Worm (Caenorhabditis elegans) whole organism, L4 larva: Measurements from ENCODE around the gene str-254.

ENCODE experiments used
- F49E8.2 ChIP-seq: sonication (generic microtip); optimal IDR thresholded peaks from 2 replicates; lab custom pipeline; 2016; ENCODE audit warnings: missing compliant biosample characterization, mild to moderate bottlenecking, missing genetic modification characterization, borderline replicate concordance
- T26A8.4 ChIP-seq: fragments of 200-800 bp; sonication (Bioruptor generic); IDR thresholded peaks from 2 replicates; pipeline ENCODE4 v1.3.6; 2022; ENCODE audit warnings: missing genetic modification characterization, missing compliant biosample characterization
- aha-1 ChIP-seq: fragments of 150-350 bp; peaks from one replicate; lab custom pipeline; 2014; ENCODE audit warnings: missing biosample characterization, missing genetic modification characterization
- aly-2 ChIP-seq: sonication (generic microtip); optimal IDR thresholded peaks from 2 replicates; lab custom pipeline; 2018; ENCODE audit warnings: missing biosample characterization, missing genetic modification characterization
- arid-1 ChIP-seq: fragments of 200-800 bp; sonication (Bioruptor generic); conservative IDR thresholded peaks from 2 replicates; pipeline ENCODE4 v1.3.6; 2022; ENCODE audit warnings: missing genetic modification reagents, missing genetic modification characterization, missing compliant biosample characterization
- attf-4 ChIP-seq: sonication (generic microtip); optimal IDR thresholded peaks from 3 replicates; lab custom pipeline; 2017; ENCODE audit warnings: missing biosample characterization, missing genetic modification characterization
- ceh-62 ChIP-seq: sonication (generic microtip); optimal IDR thresholded peaks from 2 replicates; lab custom pipeline; 2017; ENCODE audit warnings: missing biosample characterization, missing genetic modification characterization
- cey-2 ChIP-seq: sonication (generic microtip); optimal IDR thresholded peaks from 3 replicates; lab custom pipeline; 2017; ENCODE audit warnings: missing genetic modification characterization, mild to moderate bottlenecking, missing compliant biosample characterization, antibody characterized with exemption, borderline replicate concordance; ENCODE audit not compliant: insufficient read depth
- daf-12 ChIP-seq: fragments of 150-350 bp; optimal IDR thresholded peaks from 2 replicates; lab custom pipeline; 2014; ENCODE audit warnings: missing biosample characterization, missing genetic modification reagents, missing genetic modification characterization
- daf-16 ChIP-seq, 3 experiments: sonication (generic microtip); optimal IDR thresholded peaks; 2 replicates each; lab custom pipeline; 2016 to 2017; ENCODE audit warnings: missing genetic modification characterization in 3 of 3, missing genetic modification reagents in 3 of 3, mild to moderate bottlenecking in 2 of 3, missing compliant biosample characterization in 2 of 3, missing biosample characterization in 1 of 3, moderate library complexity in 1 of 3
- daf-19 ChIP-seq: fragments of 200-800 bp; sonication (Bioruptor generic); conservative IDR thresholded peaks from 2 replicates; pipeline ENCODE4 v1.3.6; 2022; ENCODE audit warnings: missing genetic modification characterization, missing compliant biosample characterization
- daf-8 ChIP-seq: fragments of 200-800 bp; sonication (Bioruptor generic); IDR thresholded peaks from 2 replicates; pipeline ENCODE4 v1.3.6; 2022; ENCODE audit warnings: missing genetic modification characterization, missing compliant biosample characterization
- dmd-8 ChIP-seq: fragments of 200-800 bp; sonication (Bioruptor generic); IDR thresholded peaks from 2 replicates; pipeline ENCODE4 v1.3.6; 2022; ENCODE audit warnings: missing genetic modification characterization, missing compliant biosample characterization
- dve-1 ChIP-seq: sonication (generic microtip); optimal IDR thresholded peaks from 2 replicates; lab custom pipeline; 2017; ENCODE audit warnings: antibody characterized with exemption, mild to moderate bottlenecking, missing genetic modification characterization, missing compliant biosample characterization; ENCODE audit not compliant: insufficient read depth
- egl-27 ChIP-seq: sonication (generic microtip); optimal IDR thresholded peaks from 3 replicates; lab custom pipeline; 2017; ENCODE audit warnings: missing biosample characterization, missing genetic modification reagents, missing genetic modification characterization
- fkh-10 ChIP-seq: fragments of 150-350 bp; optimal IDR thresholded peaks from 2 replicates; lab custom pipeline; 2014; ENCODE audit warnings: missing biosample characterization, missing genetic modification reagents, missing genetic modification characterization
- fos-1 ChIP-seq: fragments of 150-350 bp; optimal IDR thresholded peaks from 2 replicates; lab custom pipeline; 2014; ENCODE audit warnings: missing biosample characterization, missing genetic modification characterization
- gei-8 ChIP-seq: fragments of 200-800 bp; sonication (Bioruptor generic); optimal IDR thresholded peaks from 2 replicates; lab custom pipeline; 2018; ENCODE audit warnings: mild to moderate bottlenecking, missing genetic modification characterization, missing compliant biosample characterization
- lin-1 ChIP-seq: fragments of 200-800 bp; sonication (Bioruptor generic); IDR thresholded peaks from 2 replicates; pipeline ENCODE4 v1.3.6; 2022; ENCODE audit warnings: missing genetic modification reagents, missing genetic modification characterization, missing compliant biosample characterization
- lin-13 ChIP-seq: fragments of 150-350 bp; optimal IDR thresholded peaks from 2 replicates; lab custom pipeline; 2014; ENCODE audit warnings: missing biosample characterization, missing genetic modification reagents, missing genetic modification characterization
- lin-29 ChIP-seq: fragments of 200-800 bp; sonication (Bioruptor generic); IDR thresholded peaks from 2 replicates; pipeline ENCODE4 v1.3.6; 2022; ENCODE audit warnings: missing genetic modification reagents, missing genetic modification characterization, missing compliant biosample characterization
- lin-38 ChIP-seq: fragments of 200-800 bp; sonication (Bioruptor generic); IDR thresholded peaks from 2 replicates; pipeline ENCODE4 v1.3.6; 2022; ENCODE audit warnings: missing genetic modification reagents, missing genetic modification characterization, missing compliant biosample characterization
- madf-9 ChIP-seq: fragments of 200-800 bp; sonication (Bioruptor generic); conservative IDR thresholded peaks from 2 replicates; pipeline ENCODE4 v1.3.6; 2022; ENCODE audit warnings: missing genetic modification reagents, missing genetic modification characterization, missing compliant biosample characterization
- mep-1 ChIP-seq: fragments of 150-350 bp; sonication (generic microtip); optimal IDR thresholded peaks from 3 replicates; lab custom pipeline; 2014; ENCODE audit warnings: missing biosample characterization, missing genetic modification characterization
- mes-2 ChIP-seq: sonication (generic microtip); optimal IDR thresholded peaks from 2 replicates; lab custom pipeline; 2016; ENCODE audit warnings: missing genotype, mild to moderate bottlenecking, missing genetic modification characterization, missing compliant biosample characterization; ENCODE audit not compliant: poor library complexity, severe bottlenecking
- mxl-3 ChIP-seq: fragments of 200-800 bp; sonication (Bioruptor generic); optimal IDR thresholded peaks from 2 replicates; lab custom pipeline; 2018; ENCODE audit warnings: mild to moderate bottlenecking, missing genetic modification characterization, missing compliant biosample characterization
- nhr-102 ChIP-seq: sonication (generic microtip); optimal IDR thresholded peaks from 2 replicates; lab custom pipeline; 2016; ENCODE audit warnings: mild to moderate bottlenecking, missing genetic modification characterization, moderate library complexity, missing compliant biosample characterization
- nhr-111 ChIP-seq: fragments of 200-800 bp; sonication (Bioruptor generic); optimal IDR thresholded peaks from 2 replicates; lab custom pipeline; 2018; ENCODE audit warnings: mild to moderate bottlenecking, missing genetic modification characterization, missing compliant biosample characterization
- nhr-41 ChIP-seq: fragments of 200-800 bp; sonication (Bioruptor generic); IDR thresholded peaks from 2 replicates; pipeline ENCODE4 v1.3.6; 2022; ENCODE audit warnings: missing genetic modification reagents, missing genetic modification characterization, missing compliant biosample characterization
- php-3 ChIP-seq: fragments of 200-800 bp; sonication (Bioruptor generic); IDR thresholded peaks from 2 replicates; pipeline ENCODE4 v1.3.6; 2022; ENCODE audit warnings: missing genetic modification reagents, missing genetic modification characterization, missing compliant biosample characterization
- saeg-2 ChIP-seq: fragments of 200-800 bp; sonication (Bioruptor generic); IDR thresholded peaks from 2 replicates; pipeline ENCODE4 v1.3.6; 2022; ENCODE audit warnings: missing genetic modification reagents, missing genetic modification characterization, missing compliant biosample characterization
- sdz-12 ChIP-seq: fragments of 200-800 bp; sonication (Bioruptor generic); optimal IDR thresholded peaks from 2 replicates; lab custom pipeline; 2018; ENCODE audit warnings: mild to moderate bottlenecking, missing genetic modification characterization, missing compliant biosample characterization
- skn-1 ChIP-seq: fragments of 150-350 bp; optimal IDR thresholded peaks from 2 replicates; lab custom pipeline; 2014; ENCODE audit warnings: missing biosample characterization, missing genetic modification characterization
- snpc-1.2 ChIP-seq: fragments of 200-800 bp; sonication (Bioruptor generic); IDR thresholded peaks from 2 replicates; pipeline ENCODE4 v1.3.6; 2022; ENCODE audit warnings: missing genetic modification reagents, missing genetic modification characterization, missing compliant biosample characterization
- spr-1 ChIP-seq: sonication (generic microtip); optimal IDR thresholded peaks from 2 replicates; lab custom pipeline; 2016; ENCODE audit warnings: mild to moderate bottlenecking, missing genetic modification characterization, missing compliant biosample characterization
- tra-1 ChIP-seq: fragments of 200-800 bp; sonication (Bioruptor generic); IDR thresholded peaks from 2 replicates; pipeline ENCODE4 v1.3.6; 2022; ENCODE audit warnings: missing genetic modification reagents, missing genetic modification characterization, missing compliant biosample characterization
- unc-62 ChIP-seq, 3 experiments: fragments of 150-350 bp in 1 of 3; sonication (generic microtip); optimal IDR thresholded peaks in 2 of 3; peaks in 1 of 3; 1 replicate in 1 of 3; 2 replicates in 2 of 3; lab custom pipeline; 2014 to 2017; ENCODE audit warnings: missing biosample characterization in 3 of 3, missing genetic modification characterization in 3 of 3, missing genetic modification reagents in 3 of 3, missing genotype in 1 of 3
- zag-1 ChIP-seq: fragments of 150-350 bp; optimal IDR thresholded peaks from 2 replicates; lab custom pipeline; 2014; ENCODE audit warnings: missing biosample characterization, missing genetic modification characterization
- zfp-2 ChIP-seq: sonication (generic microtip); optimal IDR thresholded peaks from 2 replicates; lab custom pipeline; 2016; ENCODE audit warnings: mild to moderate bottlenecking, missing genetic modification characterization, missing compliant biosample characterization
- zip-2 ChIP-seq: fragments of 150-350 bp; optimal IDR thresholded peaks from 2 replicates; lab custom pipeline; 2014; ENCODE audit warnings: missing biosample characterization, missing genetic modification characterization
- ztf-11 ChIP-seq: fragments of 150-350 bp; optimal IDR thresholded peaks from 2 replicates; lab custom pipeline; 2014; ENCODE audit warnings: missing biosample characterization, missing genetic modification characterization
- ztf-7 ChIP-seq: fragments of 150-350 bp; optimal IDR thresholded peaks from 2 replicates; lab custom pipeline; 2014; ENCODE audit warnings: missing biosample characterization, missing genetic modification characterization

Gene str-254

ce11 chrV:16195379-16195778 is 42.1 kb upstream of the str-254 start, which contains the start of gene rabr-3:
Gene rabr-3 (plus strand): TSS chrV:16195679.
- TF ChIP-seq aly-2 (tag; lab: Kevin White, UChicago), result no peak
- no peak for TF ChIP-seq sdz-12
- TF ChIP-seq mxl-3 (GFP tag; lab: Kevin White, UChicago), result no peak
- TF ChIP-seq lin-13 (GFP tag; lab: Kevin White, UChicago), result no peak
- TF ChIP-seq ztf-11 (tag; lab: Kevin White, UChicago), result no peak
- no peak for TF ChIP-seq php-3 (GFP tag; lab: Robert Waterston, UW)
- TF ChIP-seq dmd-8 (GFP tag; lab: Robert Waterston, UW), result no peak
- TF ChIP-seq skn-1 (tag; lab: Kevin White, UChicago), result no peak
- no peak for TF ChIP-seq daf-16 (GFP tag; optimal IDR thresholded peaks at IDR 0.05; lab: Kevin White, UChicago)
- TF ChIP-seq daf-16 (tag; optimal IDR thresholded peaks at IDR 0.05; lab: Kevin White, UChicago), result no peak
- no peak for TF ChIP-seq lin-1 (GFP tag; lab: Robert Waterston, UW)
- no peak for TF ChIP-seq ztf-7 (tag; lab: Kevin White, UChicago)
- no peak for TF ChIP-seq tra-1 (GFP tag; lab: Robert Waterston, UW)
- TF ChIP-seq aha-1, result no peak

ce11 chrV:16194639-16195038 is 41.4 kb upstream of the str-254 start, which contains the start of gene rabr-4:
Gene rabr-4 (plus strand): TSS chrV:16194939.
- no peak for TF ChIP-seq nhr-111
- TF ChIP-seq attf-4 (tag; lab: Kevin White, UChicago), result no peak
- TF ChIP-seq daf-12, result no peak
- no peak for TF ChIP-seq mep-1 (tag; lab: Kevin White, UChicago)
- TF ChIP-seq ceh-62, result no peak
- no peak for TF ChIP-seq T26A8.4 (GFP tag; lab: Robert Waterston, UW)
- no peak for TF ChIP-seq saeg-2 (GFP tag; lab: Robert Waterston, UW)
- TF ChIP-seq spr-1 (tag; lab: Kevin White, UChicago), result no peak
- no peak for TF ChIP-seq ztf-7 (tag; lab: Kevin White, UChicago)
- TF ChIP-seq daf-19, result no peak
- no peak for TF ChIP-seq fkh-10 (GFP tag; lab: Kevin White, UChicago)
- no peak for TF ChIP-seq zfp-2 (tag; lab: Kevin White, UChicago)
- no peak for TF ChIP-seq lin-29 (GFP tag; lab: Robert Waterston, UW)
- no peak for TF ChIP-seq gei-8
- no peak for TF ChIP-seq lin-13 (GFP tag; lab: Kevin White, UChicago)
- TF ChIP-seq F49E8.2 (tag; lab: Kevin White, UChicago), result no peak

- no peak for TF ChIP-seq zag-1 (tag; lab: Kevin White, UChicago)
- TF ChIP-seq unc-62 (GFP tag; optimal IDR thresholded peaks at IDR 0.05 in 1 of 2; lab: Kevin White, UChicago), result peak in 1 of 2 experiments; percentile 26
- no peak for TF ChIP-seq unc-62 (tag; optimal IDR thresholded peaks at IDR 0.05; lab: Kevin White, UChicago)
Observed at ce11 chrV:16192114-16192513, 38.8 kb upstream of the str-254 start, which contains the start of gene srh-279. Gene srh-279 (plus strand): TSS chrV:16192414.

ce11 chrV:16190485-16190884 is 37.2 kb upstream of the str-254 start, which contains the start of gene srh-281:
Gene srh-281 (plus strand): TSS chrV:16190785.
- TF ChIP-seq snpc-1.2 (GFP tag; lab: Robert Waterston, UW) (no peak), egl-27 (tag; lab: Kevin White, UChicago) (no peak), nhr-41 (GFP tag; lab: Robert Waterston, UW) (no peak), cey-2 (tag; lab: Kevin White, UChicago) (no peak), lin-38 (GFP tag; lab: Robert Waterston, UW) (no peak), zip-2 (tag; lab: Kevin White, UChicago) (no peak), madf-9 (GFP tag; lab: Robert Waterston, UW) (no peak), arid-1 (GFP tag; lab: Robert Waterston, UW) (no peak), dve-1 (tag; lab: Kevin White, UChicago) (no peak), fos-1 (tag; lab: Kevin White, UChicago) (no peak), daf-12 (no peak), daf-8 (no peak), ztf-7 (tag; lab: Kevin White, UChicago) (no peak), unc-62 (GFP tag; optimal IDR thresholded peaks at IDR 0.05 in 1 of 2; lab: Kevin White, UChicago) (no peak), unc-62 (tag; optimal IDR thresholded peaks at IDR 0.05; lab: Kevin White, UChicago) (no peak), nhr-102 (no peak), mes-2 (no peak)
